Fruit fly (Drosophila melanogaster) whole organism, embryonic: ENCODE data around the gene CG34265.

Experiments used
- B-H2 ChIP-seq: fragments of 200-800 bp; sonication (Bioruptor generic); optimal IDR thresholded peaks from 2 replicates; lab custom pipeline; 2018; ENCODE audit warnings: missing biosample characterization, mild to moderate bottlenecking, missing genetic modification characterization
- C15 ChIP-seq: fragments of 200-800 bp; sonication (Bioruptor generic); IDR thresholded peaks from 3 replicates; pipeline ENCODE4 v1.3.6; 2022; ENCODE audit warnings: missing biosample characterization, missing genetic modification characterization
- CG11504 ChIP-seq: fragments of 200-800 bp; sonication (Bioruptor generic); optimal IDR thresholded peaks from 3 replicates; lab custom pipeline; 2019; ENCODE audit warnings: missing biosample characterization, mild to moderate bottlenecking, missing genetic modification characterization, moderate library complexity
- CG12219 ChIP-seq: fragments of 200-800 bp; sonication (Bioruptor generic); optimal IDR thresholded peaks from 3 replicates; lab custom pipeline; 2018; ENCODE audit warnings: missing biosample characterization, mild to moderate bottlenecking, missing genetic modification characterization
- CG12236 ChIP-seq: fragments of 200-800 bp; sonication (Bioruptor generic); optimal IDR thresholded peaks from 2 replicates; lab custom pipeline; 2016; ENCODE audit warnings: missing biosample characterization, missing genetic modification characterization
- CG12391 ChIP-seq: fragments of 200-800 bp; sonication (Bioruptor generic); optimal IDR thresholded peaks from 3 replicates; lab custom pipeline; 2018; ENCODE audit warnings: missing biosample characterization, mild to moderate bottlenecking, missing genetic modification characterization, moderate library complexity
- CG14860 ChIP-seq: fragments of 200-800 bp; sonication (Bioruptor generic); IDR thresholded peaks from 3 replicates; pipeline ENCODE4 v1.3.6; 2022; ENCODE audit warnings: missing biosample characterization, missing genetic modification characterization; ENCODE audit not compliant: partially characterized antibody
- CG15269 ChIP-seq: fragments of 200-800 bp; sonication (Bioruptor generic); optimal IDR thresholded peaks from 2 replicates; lab custom pipeline; 2018; ENCODE audit warnings: missing biosample characterization, mild to moderate bottlenecking, missing genetic modification characterization, moderate library complexity
- CG15479 ChIP-seq: fragments of 200-800 bp; sonication (Bioruptor generic); optimal IDR thresholded peaks from 3 replicates; lab custom pipeline; 2019; ENCODE audit warnings: missing biosample characterization, mild to moderate bottlenecking, missing genetic modification characterization, moderate library complexity
- CG18764 ChIP-seq: fragments of 200-800 bp; sonication (Bioruptor generic); optimal IDR thresholded peaks from 3 replicates; lab custom pipeline; 2016; ENCODE audit warnings: missing biosample characterization, missing genetic modification characterization
- CG2712 ChIP-seq: fragments of 200-800 bp; optimal IDR thresholded peaks from 3 replicates; lab custom pipeline; 2019; ENCODE audit warnings: missing biosample characterization, mild to moderate bottlenecking, missing genetic modification characterization, moderate library complexity
- CG3163 ChIP-seq: fragments of 200-800 bp; sonication (Bioruptor generic); optimal IDR thresholded peaks from 3 replicates; lab custom pipeline; 2016; ENCODE audit warnings: missing biosample characterization, missing genetic modification characterization
- CG32772 ChIP-seq: fragments of 200-800 bp; sonication (Bioruptor generic); IDR thresholded peaks from 2 replicates; pipeline ENCODE4 v1.3.6; 2022; ENCODE audit warnings: missing biosample characterization, missing genetic modification characterization
- CG34224 ChIP-seq: fragments of 200-800 bp; sonication (Bioruptor generic); IDR thresholded peaks from 3 replicates; pipeline ENCODE4 v1.3.6; 2022; ENCODE audit warnings: missing biosample characterization, missing genetic modification characterization; ENCODE audit not compliant: partially characterized antibody
- CG7372 ChIP-seq: fragments of 200-800 bp; sonication (Bioruptor generic); IDR thresholded peaks from 2 replicates; pipeline ENCODE4 v1.3.6; 2022; ENCODE audit warnings: missing biosample characterization, missing genetic modification characterization
- CG7987 ChIP-seq: fragments of 200-800 bp; sonication (Bioruptor generic); optimal IDR thresholded peaks from 2 replicates; lab custom pipeline; 2018; ENCODE audit warnings: missing biosample characterization, mild to moderate bottlenecking, missing genetic modification characterization, moderate library complexity
- CG8924 ChIP-seq: fragments of 200-800 bp; optimal IDR thresholded peaks from 3 replicates; lab custom pipeline; 2019; ENCODE audit warnings: missing biosample characterization, mild to moderate bottlenecking, missing genetic modification characterization, moderate library complexity
- CG9437 ChIP-seq: fragments of 200-800 bp; sonication (Bioruptor generic); optimal IDR thresholded peaks from 2 replicates; lab custom pipeline; 2018; ENCODE audit warnings: missing biosample characterization, mild to moderate bottlenecking, missing genetic modification characterization
- CG9932 ChIP-seq: fragments of 200-800 bp; sonication (Bioruptor generic); IDR thresholded peaks from 2 replicates; pipeline ENCODE4 v1.3.6; 2022; ENCODE audit warnings: missing biosample characterization, missing genetic modification characterization
- CHES-1-like ChIP-seq: fragments of 200-800 bp; sonication (Bioruptor generic); optimal IDR thresholded peaks from 2 replicates; lab custom pipeline; 2016; ENCODE audit warnings: missing biosample characterization, missing genetic modification characterization
- CrebB ChIP-seq: fragments of 200-800 bp; sonication (Bioruptor generic); optimal IDR thresholded peaks from 3 replicates; lab custom pipeline; 2018; ENCODE audit warnings: missing biosample characterization, mild to moderate bottlenecking, missing genetic modification characterization
- D19B ChIP-seq: fragments of 200-800 bp; sonication (Bioruptor generic); optimal IDR thresholded peaks from 2 replicates; lab custom pipeline; 2017; ENCODE audit warnings: missing biosample characterization, mild to moderate bottlenecking, missing genetic modification characterization
- Dbx ChIP-seq: fragments of 200-800 bp; sonication (Bioruptor generic); IDR thresholded peaks from 3 replicates; pipeline ENCODE4 v1.3.6; 2022; ENCODE audit warnings: missing biosample characterization, missing genetic modification characterization
- HmgD ChIP-seq: fragments of 200-800 bp; sonication (Bioruptor generic); optimal IDR thresholded peaks from 3 replicates; lab custom pipeline; 2016; ENCODE audit warnings: missing biosample characterization, missing genetic modification characterization
- Hsf ChIP-seq: fragments of 200-800 bp; sonication (Bioruptor generic); optimal IDR thresholded peaks from 3 replicates; lab custom pipeline; 2016; ENCODE audit warnings: missing biosample characterization, missing genetic modification characterization
- MESR4 ChIP-seq: fragments of 200-800 bp; sonication (Bioruptor generic); optimal IDR thresholded peaks from 2 replicates; lab custom pipeline; 2018; ENCODE audit warnings: missing biosample characterization, mild to moderate bottlenecking, missing genetic modification characterization, moderate library complexity
- Xbp1 ChIP-seq: fragments of 200-800 bp; sonication (Bioruptor generic); optimal IDR thresholded peaks from 3 replicates; lab custom pipeline; 2016; ENCODE audit warnings: missing biosample characterization, mild to moderate bottlenecking, missing genetic modification characterization
- ara ChIP-seq: fragments of 200-800 bp; sonication (Bioruptor generic); IDR thresholded peaks from 2 replicates; pipeline ENCODE4 v1.3.6; 2022; ENCODE audit warnings: missing biosample characterization, missing genetic modification characterization
- bcd ChIP-seq: fragments of 200-800 bp; sonication (Bioruptor generic); optimal IDR thresholded peaks from 2 replicates; lab custom pipeline; 2017; ENCODE audit warnings: missing biosample characterization, mild to moderate bottlenecking, missing genetic modification characterization
- chn ChIP-seq: fragments of 200-800 bp; sonication (Bioruptor generic); optimal IDR thresholded peaks from 2 replicates; lab custom pipeline; 2016; ENCODE audit warnings: missing biosample characterization, missing genetic modification characterization
- ci ChIP-seq: fragments of 200-800 bp; sonication (Bioruptor generic); IDR thresholded peaks from 3 replicates; pipeline ENCODE4 v1.3.6; 2022; ENCODE audit warnings: missing biosample characterization, missing genetic modification characterization
- cwo ChIP-seq: fragments of 200-800 bp; sonication (Bioruptor generic); optimal IDR thresholded peaks from 3 replicates; lab custom pipeline; 2017; ENCODE audit warnings: missing biosample characterization, missing genetic modification characterization, mild to moderate bottlenecking, moderate library complexity, missing genetic modification reagents
- disco-r ChIP-seq: fragments of 200-800 bp; sonication (Bioruptor generic); optimal IDR thresholded peaks from 2 replicates; lab custom pipeline; 2016; ENCODE audit warnings: missing biosample characterization, missing genetic modification characterization
- eyg ChIP-seq: fragments of 200-800 bp; sonication (Bioruptor generic); optimal IDR thresholded peaks from 3 replicates; lab custom pipeline; 2016; ENCODE audit warnings: missing biosample characterization, missing genetic modification characterization
- hbn ChIP-seq: fragments of 200-800 bp; sonication (Bioruptor generic); IDR thresholded peaks from 2 replicates; pipeline ENCODE4 v1.3.6; 2022; ENCODE audit warnings: missing biosample characterization, missing genetic modification characterization; ENCODE audit not compliant: partially characterized antibody
- knrl ChIP-seq: fragments of 200-800 bp; sonication (Bioruptor generic); IDR thresholded peaks from 3 replicates; pipeline ENCODE4 v1.3.6; 2022; ENCODE audit warnings: missing biosample characterization, missing genetic modification characterization; ENCODE audit not compliant: partially characterized antibody
- lilli ChIP-seq: fragments of 200-800 bp; sonication (Bioruptor generic); optimal IDR thresholded peaks from 3 replicates; lab custom pipeline; 2016; ENCODE audit warnings: missing biosample characterization, missing genetic modification characterization
- mam ChIP-seq: fragments of 200-800 bp; sonication (Bioruptor generic); optimal IDR thresholded peaks from 3 replicates; lab custom pipeline; 2016; ENCODE audit warnings: missing biosample characterization, missing genetic modification characterization
- nerfin-1 ChIP-seq: fragments of 200-800 bp; sonication (Bioruptor generic); optimal IDR thresholded peaks from 3 replicates; lab custom pipeline; 2019; ENCODE audit warnings: missing biosample characterization, mild to moderate bottlenecking, missing genetic modification characterization, moderate library complexity
- nmo ChIP-seq: fragments of 200-800 bp; sonication (Bioruptor generic); optimal IDR thresholded peaks from 2 replicates; lab custom pipeline; 2018; ENCODE audit warnings: missing biosample characterization, mild to moderate bottlenecking, missing genetic modification characterization, moderate library complexity
- p53 ChIP-seq: fragments of 200-800 bp; sonication (Bioruptor generic); optimal IDR thresholded peaks from 2 replicates; lab custom pipeline; 2016; ENCODE audit warnings: missing biosample characterization, missing genetic modification characterization
- prd ChIP-seq, 3 experiments: fragments of >200 bp in 2 of 3; fragments of 200-800 bp in 1 of 3; sonication (Bioruptor generic) in 1 of 3; optimal IDR thresholded peaks in 2 of 3; IDR thresholded peaks in 1 of 3; 2 replicates in 2 of 3; 3 replicates in 1 of 3; pipeline versions ENCODE4 v1.3.6 to Lab custom; 2017 to 2022; ENCODE audit warnings: missing biosample characterization in 1 of 3, missing genetic modification characterization in 1 of 3
- salm ChIP-seq: fragments of 200-800 bp; sonication (Bioruptor generic); optimal IDR thresholded peaks from 2 replicates; lab custom pipeline; 2018; ENCODE audit warnings: missing biosample characterization, mild to moderate bottlenecking, missing genetic modification characterization
- sob ChIP-seq: fragments of 200-800 bp; sonication (Bioruptor generic); IDR thresholded peaks from 2 replicates; pipeline ENCODE4 v1.3.6; 2022; ENCODE audit warnings: missing biosample characterization, missing genetic modification characterization
- usp ChIP-seq: fragments of >200 bp; optimal IDR thresholded peaks from 2 replicates; lab custom pipeline; 2017; ENCODE audit warnings: missing biosample characterization, missing genetic modification characterization
- vfl ChIP-seq: fragments of 200-800 bp; sonication (Bioruptor generic); optimal IDR thresholded peaks from 2 replicates; lab custom pipeline; 2016; ENCODE audit warnings: missing biosample characterization, missing genetic modification characterization

The CG34265 gene

DNA sequence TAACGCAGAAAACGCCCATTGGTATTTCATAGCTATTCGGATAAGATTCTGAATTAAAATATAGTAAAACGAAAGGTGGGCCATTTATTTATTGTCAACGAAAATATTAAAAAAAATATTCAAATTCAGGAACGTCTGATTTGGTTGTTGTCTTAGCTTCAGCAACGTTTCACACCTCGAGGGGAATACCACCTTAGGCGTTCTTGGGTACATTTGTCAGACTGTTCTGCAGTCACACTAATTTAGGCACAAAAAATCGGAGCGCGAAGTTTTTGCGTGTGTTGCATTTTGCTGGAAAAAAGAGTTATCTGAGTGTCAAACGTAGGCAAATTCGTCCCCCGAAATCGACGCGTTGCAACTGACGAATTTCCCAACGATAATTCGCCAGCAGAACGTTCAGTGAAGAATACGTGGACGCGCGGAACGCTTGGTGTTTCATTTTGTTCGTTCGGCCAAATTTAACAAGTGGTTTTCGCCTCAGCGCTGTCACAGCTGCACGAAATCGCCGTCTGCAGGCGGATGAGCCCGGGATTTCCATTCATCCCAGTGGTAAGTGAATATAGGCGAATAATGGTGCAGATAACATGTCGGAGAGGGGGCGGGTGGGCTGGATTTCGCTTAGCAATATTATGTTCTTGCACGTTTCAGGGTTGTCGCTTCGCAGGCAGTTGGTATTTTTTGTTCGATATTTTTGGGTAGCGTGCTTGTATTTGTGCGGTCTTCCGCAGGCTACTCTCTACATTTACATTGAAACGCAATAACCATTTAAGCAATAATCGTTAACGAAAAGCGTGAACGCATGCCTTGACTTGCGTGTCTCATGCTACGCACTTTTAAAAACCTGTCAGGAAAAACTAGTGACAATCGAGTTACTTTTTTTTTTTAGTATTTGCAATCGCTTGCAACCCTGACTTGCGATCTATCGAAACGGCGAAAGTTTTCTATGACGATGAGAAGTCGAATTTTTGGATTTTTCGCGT, 43.2 kb upstream of the CG34265 start, which contains the start of gene Larp4B (continued):
- TF ChIP-seq CG15269 (tag; lab: Kevin White, UChicago) (no peak), chn (GFP tag; lab: Kevin White, UChicago) (peak; percentile 13), Xbp1 (GFP tag; lab: Kevin White, UChicago) (peak; percentile 21), knrl (peak; percentile 76), CG11504 (tag; lab: Kevin White, UChicago) (no peak), p53 (GFP tag; lab: Kevin White, UChicago) (peak; percentile 51), CG14860 (GFP tag; lab: Robert Waterston, UW) (peak; percentile 72; the same call in 2 of the 3 replicates), CG12391 (peak; percentile 1), CG32772 (GFP tag; lab: Robert Waterston, UW) (no peak), ci (0 out of 3 replicates have a peak, but pooled peaks have one; percentile 6), CG7372 (no peak), hbn (GFP tag; lab: Robert Waterston, UW) (peak; percentile 64), CG18764 (GFP tag; lab: Kevin White, UChicago) (no peak), mam (peak; percentile 28), CG8924 (tag; lab: Kevin White, UChicago) (peak; percentile 20), CrebB (tag; lab: Kevin White, UChicago) (no peak), ara (no peak), CG9932 (GFP tag; lab: Robert Waterston, UW) (peak; percentile 50), lilli (GFP tag; lab: Kevin White, UChicago) (peak; percentile 53), nmo (GFP tag; lab: Kevin White, UChicago) (peak; percentile 25), HmgD (GFP tag; lab: Kevin White, UChicago) (peak; percentile 35), usp (GFP tag; lab: Kevin White, UChicago) (no peak), sob (GFP tag; lab: Robert Waterston, UW) (no peak; the same call in none of the 2 replicates), CG9437 (GFP tag; lab: Kevin White, UChicago) (peak; percentile 46), CG34224 (GFP tag; lab: Robert Waterston, UW) (peak; percentile 55), CHES-1-like (GFP tag; lab: Kevin White, UChicago) (peak; percentile 25)

DNA sequence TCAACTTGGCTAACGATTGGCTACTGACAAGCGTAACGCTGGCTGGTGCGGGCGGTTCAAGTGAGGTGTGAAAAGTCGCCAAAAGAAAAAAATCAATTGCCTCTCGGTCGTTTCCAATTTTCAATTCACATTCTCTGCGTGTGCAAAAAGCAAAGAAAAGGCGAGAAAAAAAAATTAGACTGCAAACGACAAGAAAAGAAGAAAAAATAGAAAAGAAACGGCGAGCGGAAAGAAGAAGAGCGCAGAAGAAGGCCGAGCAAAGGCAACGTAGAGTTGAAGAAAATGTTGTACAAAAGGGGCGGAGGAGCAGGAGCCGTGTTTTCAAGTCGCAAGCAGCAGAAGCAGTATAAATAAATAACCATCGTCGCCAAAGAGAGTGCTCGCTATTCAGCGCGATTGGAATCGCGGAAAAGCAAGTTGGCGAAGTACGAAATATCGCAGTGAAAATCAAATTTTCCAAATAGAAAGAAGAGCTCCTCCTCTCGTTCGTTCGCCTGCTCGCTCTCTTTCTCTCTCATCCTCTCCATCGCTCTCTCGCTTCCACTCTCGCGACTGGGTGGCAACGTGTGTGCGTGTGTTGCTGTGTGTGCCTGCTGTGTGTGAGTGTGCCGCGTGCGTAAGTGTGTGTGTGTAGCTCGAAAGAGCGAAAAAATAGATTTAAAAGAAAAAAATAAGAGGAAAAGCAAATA, 42.3 kb upstream of the CG34265 start:
- TF ChIP-seq Hsf (GFP tag; lab: Kevin White, UChicago) = no peak
- TF ChIP-seq D19B (GFP tag; lab: Kevin White, UChicago) = no peak
- TF ChIP-seq MESR4 (GFP tag; lab: Kevin White, UChicago) = peak; percentile 23
- no peak for TF ChIP-seq lilli (GFP tag; lab: Kevin White, UChicago)
- TF ChIP-seq cwo (GFP tag; lab: Kevin White, UChicago) = no peak
- TF ChIP-seq Dbx (GFP tag; lab: Robert Waterston, UW) = 0 out of 3 replicates have a peak, but pooled peaks have one; percentile 13
- peak; percentile 17 for TF ChIP-seq disco-r
- peak; percentile 54 for TF ChIP-seq CG7987 (GFP tag; lab: Kevin White, UChicago)
- no peak for TF ChIP-seq CG12236 (GFP tag; lab: Kevin White, UChicago)
- no peak for TF ChIP-seq eyg (GFP tag; lab: Kevin White, UChicago)
- TF ChIP-seq CG15479 (GFP tag; lab: Kevin White, UChicago) = peak; percentile 58
- peak; percentile 9 for TF ChIP-seq vfl
- TF ChIP-seq nerfin-1 (tag; lab: Kevin White, UChicago) = peak; percentile 41
- TF ChIP-seq prd (optimal IDR thresholded peaks at IDR 0.05; lab: Kevin White, UChicago) = no peak
- TF ChIP-seq prd (GFP tag; IDR thresholded peaks at IDR 0.05; lab: Robert Waterston, UW) = no peak
- TF ChIP-seq bcd (GFP tag; lab: Kevin White, UChicago) = no peak
- TF ChIP-seq B-H2 = peak; percentile 14
- TF ChIP-seq CG2712 (tag; lab: Kevin White, UChicago) = no peak
- no peak for TF ChIP-seq C15 (GFP tag; lab: Robert Waterston, UW)
- peak; percentile 57 for TF ChIP-seq CG12219 (GFP tag; lab: Kevin White, UChicago)
- peak; percentile 66 for TF ChIP-seq CG3163 (GFP tag; lab: Kevin White, UChicago)
- no peak for TF ChIP-seq salm (tag; lab: Kevin White, UChicago)
